Fruit fly (Drosophila melanogaster) ovary, adult (tissue): ENCODE measurements around the gene CG43954.

Experiments used
- CG17801 ChIP-seq: fragments of 200-800 bp; optimal IDR thresholded peaks from 2 replicates; lab custom pipeline; 2019; ENCODE audit warnings: missing biosample characterization, mild to moderate bottlenecking, missing genetic modification characterization, moderate library complexity; ENCODE audit not compliant: partially characterized antibody

CG43954 gene

DNA sequence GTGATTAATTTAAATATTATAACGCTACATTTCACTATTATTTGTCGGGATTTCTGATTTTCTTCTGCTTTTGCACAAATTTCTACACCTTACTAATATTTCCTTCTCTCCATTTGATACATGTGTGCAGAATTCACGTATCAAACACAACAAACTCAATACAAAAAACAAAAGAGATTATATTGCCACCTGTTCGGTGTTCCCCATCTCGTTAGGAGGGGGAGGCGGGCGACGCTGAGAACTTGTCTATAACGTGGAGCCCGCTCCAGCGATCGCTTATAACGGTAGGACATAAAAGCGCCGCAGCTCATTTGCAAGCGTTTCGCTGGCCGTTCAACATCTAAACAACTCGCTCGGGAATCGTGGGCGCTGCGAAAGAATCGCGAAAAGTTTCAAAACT, 21.8 kb upstream of the CG43954 start, which contains the start of gene CG9701:
Gene CG9701, plus strand, starts transcription at position 301 of the 400 bp plus-strand sequence.
- no peak for TF ChIP-seq CG17801 (GFP tag; lab: Kevin White, UChicago)

dm6 chr3L:16730645-16731044, 19.2 kb upstream of the CG43954 start, which contains the start of gene Dbp73D:
TSS of gene Dbp73D (minus strand) at chr3L:16730818.
- TF ChIP-seq CG17801 (GFP tag; lab: Kevin White, UChicago), result no peak

DNA sequence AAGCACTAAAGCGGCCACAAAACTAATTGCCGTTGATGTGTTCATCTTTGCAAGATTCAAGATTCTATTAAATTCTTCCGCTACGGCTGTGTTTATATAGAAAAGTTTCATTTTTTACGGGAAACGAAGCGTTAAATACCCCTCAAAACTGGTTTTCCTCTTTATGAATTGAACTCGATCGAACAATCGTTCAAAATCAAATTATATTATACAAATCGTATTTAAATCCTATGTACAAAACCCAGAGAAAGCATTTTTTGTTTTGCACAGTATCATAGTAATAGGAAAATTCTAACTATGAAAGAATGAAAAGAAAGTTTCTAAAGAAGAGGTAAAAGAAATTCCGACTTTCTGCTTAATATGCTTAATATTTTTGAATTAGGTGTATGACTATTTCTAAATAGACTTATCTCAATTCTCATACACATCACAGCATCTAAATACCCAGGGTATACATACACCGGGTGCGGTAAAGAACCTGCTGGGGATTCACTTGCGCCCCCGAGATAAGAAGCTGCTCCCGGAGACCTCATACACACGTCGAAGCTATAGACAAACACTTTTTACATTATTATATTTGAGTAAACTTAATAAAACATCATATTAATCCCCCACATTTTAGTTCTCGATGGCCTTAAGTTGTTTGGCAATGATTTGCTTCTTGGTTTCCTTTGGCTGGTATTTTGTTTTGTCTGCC, 16.6 kb upstream of the CG43954 start, which contains the start of gene PGRP-SB1:
Gene PGRP-SB1, minus strand, starts transcription at position 51 of the 697 bp plus-strand sequence.
- TF ChIP-seq CG17801 (GFP tag; lab: Kevin White, UChicago), result no peak

DNA sequence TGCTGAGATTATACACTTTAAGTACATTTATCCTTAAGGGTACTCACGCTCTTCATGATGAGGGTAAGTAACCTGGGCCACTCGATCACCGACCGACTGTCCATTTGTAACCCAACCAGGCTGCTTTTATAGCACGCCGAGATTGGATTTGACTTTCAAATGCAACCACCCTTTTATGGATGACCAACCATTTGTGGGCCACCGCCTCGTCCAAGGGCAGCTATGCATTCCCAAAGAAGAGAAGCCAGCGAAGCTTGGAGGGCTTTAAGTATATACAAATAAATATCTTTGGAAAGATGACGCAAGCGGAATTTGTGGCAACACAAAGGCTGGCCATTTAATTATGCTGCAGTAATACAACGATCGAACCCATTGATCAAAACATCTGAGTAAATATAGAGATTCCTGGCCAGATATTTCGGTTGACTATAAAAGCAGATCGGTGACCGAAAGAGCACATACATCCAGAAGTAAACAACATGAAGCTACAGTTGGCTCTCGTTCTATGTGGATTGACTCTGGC, 14.7 kb upstream of the CG43954 start, which contains the start of the genes CG13026 and PGRP-SB2:
Gene CG13026, minus strand, starts transcription at position 101 of the 523 bp plus-strand sequence.
Gene PGRP-SB2, plus strand, starts transcription at position 473 of the 523 bp plus-strand sequence.
- TF ChIP-seq CG17801 (GFP tag; lab: Kevin White, UChicago), result no peak

DNA sequence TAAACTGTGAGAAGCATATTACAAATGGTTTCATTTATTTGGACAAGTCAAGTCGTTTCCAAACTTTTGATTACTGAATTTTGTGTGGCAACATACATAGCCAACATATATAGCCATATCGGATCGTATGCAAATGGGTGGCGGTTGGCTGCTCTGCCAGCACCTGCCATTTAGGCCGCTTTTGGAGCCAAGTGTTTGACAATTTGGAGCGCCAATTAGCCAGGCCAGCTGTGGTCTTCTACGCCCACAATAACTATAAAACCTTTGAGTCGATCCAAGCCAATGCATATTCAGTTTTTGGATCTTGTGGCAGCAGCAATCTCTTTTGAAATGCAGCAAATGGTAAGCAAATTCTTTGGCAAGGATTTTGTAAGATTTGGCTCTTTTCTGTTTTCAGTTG, 13.1 kb upstream of the CG43954 start, which contains the start of gene CG13031:
Gene CG13031, plus strand, starts transcription at position 301 of the 400 bp plus-strand sequence.
- no peak for TF ChIP-seq CG17801 (GFP tag; lab: Kevin White, UChicago)

DNA sequence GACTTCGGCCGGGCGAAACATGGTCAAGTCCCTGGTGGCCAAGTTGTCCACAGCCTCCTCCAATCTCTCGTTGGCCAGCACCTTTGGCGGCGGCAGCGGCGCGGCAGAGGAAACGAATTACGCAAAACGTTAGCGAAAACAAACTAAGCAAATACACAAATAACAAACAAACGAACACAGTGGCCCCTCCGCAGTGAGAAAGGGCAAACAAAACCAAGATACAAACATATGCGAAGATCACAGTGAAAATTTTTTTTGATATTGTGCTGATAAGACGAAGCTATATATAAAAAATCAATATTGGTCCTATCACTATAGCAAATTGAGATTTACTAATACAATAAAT, 2.7 kb upstream of the CG43954 start:
- TF ChIP-seq CG17801 (GFP tag; lab: Kevin White, UChicago), result no peak

DNA sequence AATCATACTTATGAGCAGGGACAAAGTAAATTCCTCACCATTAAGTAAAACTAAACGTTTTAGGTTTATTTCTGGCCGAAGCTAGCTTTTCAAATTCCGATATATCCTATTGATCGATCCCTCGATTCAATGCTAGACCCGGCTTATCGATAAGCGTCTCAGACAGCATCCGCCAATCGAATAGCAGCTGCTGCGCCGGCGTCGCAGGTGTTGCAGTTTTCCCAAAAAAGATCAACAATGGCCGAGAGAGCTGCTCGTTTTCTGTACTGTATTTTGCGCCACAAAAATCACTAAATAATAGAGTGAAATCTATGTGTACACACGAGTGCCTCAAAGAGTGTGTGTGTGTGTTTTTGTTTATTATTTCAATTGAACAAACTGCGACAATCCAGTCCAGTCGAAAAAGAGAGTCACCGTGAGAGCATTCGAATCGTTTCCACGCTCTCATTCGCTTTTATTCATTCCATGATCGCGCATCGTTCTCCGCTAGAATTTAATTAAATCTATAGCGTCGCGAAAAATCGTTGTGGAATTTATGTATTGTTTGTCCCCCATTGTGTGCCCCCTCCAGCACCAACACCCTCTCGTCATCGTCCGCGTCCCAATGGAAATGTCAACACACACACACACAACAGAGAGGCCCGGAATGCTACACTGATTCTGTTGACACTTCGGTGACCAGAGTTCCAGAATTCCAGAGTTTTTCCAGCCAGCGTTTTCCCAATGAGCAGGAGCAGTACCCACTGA, 2.1 kb upstream of the CG43954 start:
- TF ChIP-seq CG17801 (GFP tag; lab: Kevin White, UChicago), result no peak

DNA sequence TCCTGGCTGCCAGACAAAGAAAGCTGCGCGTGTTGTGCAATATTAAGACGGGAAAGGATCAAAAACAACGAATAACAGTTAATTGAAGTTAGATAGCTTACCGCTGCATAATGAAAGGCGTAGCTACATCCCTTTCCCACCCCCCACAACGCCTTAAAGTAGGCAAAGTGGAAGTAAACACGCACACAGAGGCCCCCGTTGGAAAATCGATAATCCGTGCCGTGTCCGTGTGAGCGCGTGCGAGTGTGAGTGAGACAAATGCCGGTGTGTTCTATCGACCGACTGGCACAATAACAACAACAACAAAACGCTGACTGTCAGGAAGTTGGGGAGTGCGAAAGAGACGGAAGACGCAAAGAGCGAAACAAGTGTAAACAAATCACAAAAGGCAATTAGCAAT, 894 bp upstream of the CG43954 start:
- TF ChIP-seq CG17801 (GFP tag; lab: Kevin White, UChicago), result no peak

- peak; percentile 79 for TF ChIP-seq CG17801 (GFP tag; lab: Kevin White, UChicago)
These were observed 1.0 kb downstream of the CG43954 start for dm6 chr3L:16710258-16711020.

- peak; percentile 74 for TF ChIP-seq CG17801 (GFP tag; lab: Kevin White, UChicago)
These were observed 1.7 kb downstream of the CG43954 start for dm6 chr3L:16709673-16710257.

DNA sequence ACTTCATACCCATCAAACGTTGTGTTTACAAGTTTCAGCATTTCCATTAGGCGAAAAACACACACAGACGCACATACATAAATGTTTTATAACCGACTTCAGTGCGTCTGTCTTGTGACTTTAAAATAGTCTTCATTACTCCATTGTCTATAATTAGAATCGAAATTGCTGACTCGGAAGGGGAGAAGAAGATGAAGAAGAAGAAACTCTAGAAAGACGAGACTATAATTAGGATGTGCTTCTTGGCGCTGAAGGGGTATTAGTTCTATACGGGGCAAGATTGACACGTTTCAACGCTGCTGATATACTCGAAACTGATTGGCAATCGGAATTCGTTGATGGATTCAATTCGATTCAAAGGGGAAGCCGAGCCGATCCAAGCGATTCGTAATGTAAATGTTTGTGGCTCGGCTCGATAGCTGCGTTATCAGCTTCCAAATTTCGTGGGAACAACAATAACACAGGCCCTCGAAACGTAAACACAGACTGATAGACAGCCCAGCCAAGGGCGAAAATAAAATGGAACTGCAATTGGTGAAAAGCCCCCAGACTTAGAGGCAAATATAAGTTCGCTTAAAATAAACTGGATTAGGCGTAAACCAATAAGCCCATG, 2.6 kb downstream of the CG43954 start:
- TF ChIP-seq CG17801 (GFP tag; lab: Kevin White, UChicago), result no peak

- TF ChIP-seq CG17801 (GFP tag; lab: Kevin White, UChicago), result no peak
These were observed 5.8 kb downstream of the CG43954 start for dm6 chr3L:16705630-16706029.

DNA sequence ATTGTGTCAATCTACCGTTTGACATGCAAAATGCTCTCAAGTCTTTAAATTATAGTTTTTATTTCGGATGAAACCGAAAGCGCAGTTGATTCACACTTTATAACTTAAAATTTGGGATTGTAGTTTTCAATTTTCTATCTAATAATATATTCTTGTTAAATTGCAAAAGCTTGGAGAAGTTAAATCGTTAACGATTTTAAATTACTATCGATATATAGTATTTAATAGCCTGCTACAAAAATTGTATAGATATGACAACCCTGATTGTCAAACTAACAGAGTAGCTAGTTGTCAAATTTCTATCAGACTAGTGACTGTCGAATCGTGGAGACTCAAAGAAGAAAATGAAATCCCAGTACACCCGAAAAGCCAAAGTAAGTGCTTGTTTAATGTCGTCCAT, 6.8 kb downstream of the CG43954 start, which contains the start of gene CG9692:
Gene CG9692, plus strand, starts transcription at position 301 of the 400 bp plus-strand sequence.
- TF ChIP-seq CG17801 (GFP tag; lab: Kevin White, UChicago), result no peak

dm6 chr3L:16704251-16704650, 7.2 kb downstream of the CG43954 start:
- no peak for TF ChIP-seq CG17801 (GFP tag; lab: Kevin White, UChicago)
